Fruit fly (Drosophila melanogaster) whole organism, adult: ENCODE data around the gene Glys.

ENCODE experiments used
- CG11617 ChIP-seq: fragments of 200-800 bp; sonication (Bioruptor generic); optimal IDR thresholded peaks from 2 replicates; lab custom pipeline; 2017; ENCODE audit warnings: mild to moderate bottlenecking, missing biosample characterization, missing genetic modification reagents, missing genetic modification characterization
- CG12768 ChIP-seq: fragments of 200-800 bp; sonication (Bioruptor generic); optimal IDR thresholded peaks from 2 replicates; lab custom pipeline; 2017; ENCODE audit warnings: missing biosample characterization, missing genetic modification characterization, mild to moderate bottlenecking, moderate library complexity, missing genetic modification reagents
- CG14711 ChIP-seq: fragments of 200-800 bp; sonication (Bioruptor generic); optimal IDR thresholded peaks from 2 replicates; lab custom pipeline; 2018; ENCODE audit warnings: missing biosample characterization, mild to moderate bottlenecking, missing genetic modification characterization, moderate library complexity
- CG1620 ChIP-seq: fragments of 200-800 bp; sonication (Bioruptor generic); optimal IDR thresholded peaks from 2 replicates; lab custom pipeline; 2016; ENCODE audit warnings: missing biosample characterization, missing genetic modification characterization
- CG33017 ChIP-seq: fragments of 200-800 bp; sonication (Bioruptor generic); optimal IDR thresholded peaks from 2 replicates; lab custom pipeline; 2018; ENCODE audit warnings: missing biosample characterization, mild to moderate bottlenecking, missing genetic modification characterization, moderate library complexity
- CG5204 ChIP-seq: fragments of 200-800 bp; sonication (Bioruptor generic); optimal IDR thresholded peaks from 2 replicates; lab custom pipeline; 2016; ENCODE audit warnings: missing biosample characterization, missing genetic modification characterization
- CG7045 ChIP-seq: fragments of 200-800 bp; sonication (Bioruptor generic); optimal IDR thresholded peaks from 2 replicates; lab custom pipeline; 2017; ENCODE audit warnings: missing biosample characterization, mild to moderate bottlenecking, missing genetic modification characterization
- CG7101 ChIP-seq: fragments of 200-800 bp; sonication (Bioruptor generic); optimal IDR thresholded peaks from 2 replicates; lab custom pipeline; 2018; ENCODE audit warnings: missing biosample characterization, mild to moderate bottlenecking, missing genetic modification characterization, moderate library complexity
- Clk ChIP-seq: fragments of 200-800 bp; sonication (Bioruptor generic); optimal IDR thresholded peaks from 2 replicates; lab custom pipeline; 2017; ENCODE audit warnings: missing biosample characterization, missing genetic modification characterization
- Crg-1 ChIP-seq: fragments of 200-800 bp; sonication (Bioruptor generic); optimal IDR thresholded peaks from 2 replicates; lab custom pipeline; 2016; ENCODE audit warnings: missing biosample characterization, missing genetic modification characterization
- Hr96 ChIP-seq: fragments of 200-800 bp; sonication (Bioruptor generic); optimal IDR thresholded peaks from 2 replicates; lab custom pipeline; 2016; ENCODE audit warnings: missing biosample characterization, missing genetic modification characterization
- Mnt ChIP-seq: fragments of 200-800 bp; sonication (Bioruptor generic); optimal IDR thresholded peaks from 2 replicates; lab custom pipeline; 2016; ENCODE audit warnings: missing biosample characterization, mild to moderate bottlenecking, missing genetic modification characterization
- bab1 ChIP-seq: fragments of 200-800 bp; sonication (Bioruptor generic); optimal IDR thresholded peaks from 3 replicates; lab custom pipeline; 2019; ENCODE audit warnings: missing biosample characterization, mild to moderate bottlenecking, missing genetic modification characterization, moderate library complexity
- cic ChIP-seq: fragments of 200-800 bp; sonication (Bioruptor generic); optimal IDR thresholded peaks from 2 replicates; lab custom pipeline; 2017; ENCODE audit warnings: missing biosample characterization, mild to moderate bottlenecking, missing genetic modification characterization, moderate library complexity
- cnc ChIP-seq, 2 experiments: fragments of >200 bp; optimal IDR thresholded peaks; 2 replicates each; lab custom pipeline; 2017
- kay ChIP-seq: fragments of 200-800 bp; sonication (Bioruptor generic); peaks from one replicate; lab custom pipeline; 2016; ENCODE audit warnings: missing biosample characterization, missing genetic modification characterization, borderline replicate concordance
- ovo ChIP-seq: fragments of 200-800 bp; sonication (Bioruptor generic); optimal IDR thresholded peaks from 2 replicates; lab custom pipeline; 2016; ENCODE audit warnings: missing biosample characterization, missing genetic modification characterization
- pad ChIP-seq: fragments of 200-800 bp; sonication (Bioruptor generic); optimal IDR thresholded peaks from 3 replicates; lab custom pipeline; 2017; ENCODE audit warnings: missing biosample characterization, missing genetic modification characterization, mild to moderate bottlenecking, moderate library complexity, missing genetic modification reagents
- tj ChIP-seq: fragments of 200-800 bp; sonication (Bioruptor generic); optimal IDR thresholded peaks from 3 replicates; lab custom pipeline; 2017; ENCODE audit warnings: missing biosample characterization, mild to moderate bottlenecking, missing genetic modification characterization, moderate library complexity
- toe ChIP-seq: fragments of 200-800 bp; sonication (Bioruptor generic); optimal IDR thresholded peaks from 2 replicates; lab custom pipeline; 2016; ENCODE audit warnings: missing biosample characterization, missing genetic modification characterization

Glys gene

dm6 chr3R:15148562-15148961 is 1.2 kb upstream of the Glys start:
- TF ChIP-seq tj (no peak), kay (GFP tag; lab: Kevin White, UChicago) (no peak), bab1 (GFP tag; lab: Kevin White, UChicago) (no peak), ovo (GFP tag; lab: Kevin White, UChicago) (no peak), toe (no peak), CG7101 (no peak), CG11617 (GFP tag; lab: Kevin White, UChicago) (no peak), CG5204 (GFP tag; lab: Kevin White, UChicago) (no peak), CG1620 (GFP tag; lab: Kevin White, UChicago) (no peak), cnc (optimal IDR thresholded peaks at IDR 0.05; lab: Kevin White, UChicago) (no peak), cic (GFP tag; lab: Kevin White, UChicago) (no peak), Crg-1 (GFP tag; lab: Kevin White, UChicago) (no peak), CG14711 (no peak), Clk (GFP tag; lab: Kevin White, UChicago) (no peak), CG7045 (GFP tag; lab: Kevin White, UChicago) (no peak), Hr96 (no peak), CG33017 (tag; lab: Kevin White, UChicago) (no peak), pad (no peak), CG12768 (no peak), Mnt (GFP tag; lab: Kevin White, UChicago) (no peak)

- TF ChIP-seq kay (GFP tag; lab: Kevin White, UChicago) (peak; percentile 30), bab1 (GFP tag; lab: Kevin White, UChicago) (no peak)
These were observed 627 bp upstream of the Glys start for dm6 chr3R:15147872-15148444.

DNA sequence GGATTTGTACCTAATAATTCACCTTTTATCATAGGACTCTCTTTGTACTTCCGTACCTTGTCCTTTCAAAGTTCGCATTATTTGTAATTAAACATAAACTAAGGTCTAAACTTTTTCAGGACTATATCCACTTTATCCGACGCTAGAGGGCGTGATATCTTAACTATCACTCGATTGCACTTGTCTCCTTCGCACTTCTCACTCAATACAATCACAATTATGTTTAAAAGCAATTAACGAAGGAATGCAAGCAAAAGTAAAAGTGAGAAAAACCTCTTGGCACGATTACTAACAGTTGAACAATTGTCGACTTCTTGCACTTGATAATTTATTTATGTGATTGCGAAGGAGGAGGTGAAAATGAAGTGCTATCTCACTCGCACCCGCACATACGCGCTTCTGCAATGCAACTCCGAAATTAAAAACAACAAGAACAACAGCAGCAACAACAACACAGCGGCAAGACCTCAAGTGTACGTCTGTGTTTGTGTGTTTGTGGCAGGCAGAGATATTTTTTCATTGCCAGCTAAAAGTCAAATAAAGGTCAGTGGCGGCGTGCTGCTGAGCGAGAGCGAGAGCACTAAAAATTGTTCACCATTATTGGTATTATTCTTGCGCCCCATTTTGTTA is 808 bp downstream of the Glys start:
- TF ChIP-seq kay (GFP tag; lab: Kevin White, UChicago) = peak; percentile 88
- no peak for TF ChIP-seq CG1620 (GFP tag; lab: Kevin White, UChicago)

DNA sequence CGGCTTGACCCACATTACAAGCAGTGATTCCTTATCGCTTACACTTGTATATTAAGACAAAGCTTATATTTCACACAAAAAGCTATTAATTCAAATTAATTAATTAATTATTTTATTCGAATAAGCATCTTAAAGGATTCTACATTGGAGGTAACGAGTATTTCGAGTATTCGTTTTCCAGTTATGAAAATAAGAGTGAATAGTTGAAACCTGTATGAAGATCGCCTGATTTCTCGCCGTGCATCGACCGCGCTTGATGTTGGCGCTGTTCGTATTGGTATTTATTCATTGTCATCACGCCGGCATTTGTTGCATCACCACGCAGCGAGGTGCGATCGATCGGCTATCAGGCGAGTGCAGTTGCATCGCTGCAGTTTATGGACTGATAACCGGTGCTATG is 1.8 kb downstream of the Glys start:
- TF ChIP-seq toe (peak; percentile 45), CG33017 (tag; lab: Kevin White, UChicago) (peak; percentile 78), CG11617 (GFP tag; lab: Kevin White, UChicago) (peak; percentile 68), CG12768 (peak; percentile 50), cnc (optimal IDR thresholded peaks at IDR 0.05; lab: Kevin White, UChicago) (peak in 1 of 2 experiments; percentile 20), CG5204 (GFP tag; lab: Kevin White, UChicago) (peak; percentile 68), ovo (GFP tag; lab: Kevin White, UChicago) (no peak), kay (GFP tag; lab: Kevin White, UChicago) (peak; percentile 80), Clk (GFP tag; lab: Kevin White, UChicago) (peak; percentile 3), CG7101 (peak; percentile 82), CG1620 (GFP tag; lab: Kevin White, UChicago) (peak; percentile 2), pad (no peak), Mnt (GFP tag; lab: Kevin White, UChicago) (peak; percentile 59), bab1 (GFP tag; lab: Kevin White, UChicago) (no peak), CG14711 (peak; percentile 63), Hr96 (peak; percentile 42), Crg-1 (GFP tag; lab: Kevin White, UChicago) (no peak), cic (GFP tag; lab: Kevin White, UChicago) (peak; percentile 60), tj (peak; percentile 41), CG7045 (GFP tag; lab: Kevin White, UChicago) (peak; percentile 43)

DNA sequence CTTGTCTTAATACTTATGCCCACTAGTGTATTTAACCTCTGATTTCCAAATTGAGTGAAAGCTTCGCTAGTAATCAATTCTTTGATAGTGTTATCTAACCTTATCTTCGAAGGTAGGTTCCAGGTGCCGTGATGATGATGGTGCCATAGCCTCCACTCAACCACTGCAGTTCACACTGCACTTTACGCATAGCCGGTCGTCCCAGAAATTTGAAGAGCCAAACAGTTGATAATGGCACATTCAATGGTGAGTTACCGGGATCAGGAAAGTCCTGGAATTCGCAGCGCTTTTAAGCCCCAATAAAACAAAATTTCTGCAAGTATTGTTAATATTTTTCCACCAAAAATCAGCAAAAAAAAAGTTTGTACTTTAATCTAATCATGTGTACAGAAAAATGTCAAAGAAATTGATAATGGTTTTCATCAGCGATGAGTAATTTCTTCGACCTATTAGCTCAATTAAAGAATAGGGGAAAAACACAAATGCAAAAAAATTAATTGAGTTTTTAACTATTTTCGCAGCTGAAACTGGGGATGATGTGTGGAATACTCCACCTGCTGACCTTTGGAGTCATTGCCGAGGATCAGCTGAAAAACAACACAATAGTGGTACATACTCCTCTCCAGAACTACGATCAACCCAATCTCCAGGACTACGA is 7.4 kb downstream of the Glys start, which contains the start of gene CG3987:
Gene CG3987, plus strand, starts transcription at position 143 of the 658 bp plus-strand sequence.
- no peak for TF ChIP-seq cic (GFP tag; lab: Kevin White, UChicago)
- no peak for TF ChIP-seq CG1620 (GFP tag; lab: Kevin White, UChicago)
- no peak for TF ChIP-seq CG33017 (tag; lab: Kevin White, UChicago)
- no peak for TF ChIP-seq CG14711
- TF ChIP-seq CG5204 (GFP tag; lab: Kevin White, UChicago) = peak; percentile 25
- no peak for TF ChIP-seq CG7045 (GFP tag; lab: Kevin White, UChicago)
- no peak for TF ChIP-seq Hr96
- TF ChIP-seq tj = no peak
- peak; percentile 30 for TF ChIP-seq Mnt (GFP tag; lab: Kevin White, UChicago)
- TF ChIP-seq CG7101 = no peak
- no peak for TF ChIP-seq Clk (GFP tag; lab: Kevin White, UChicago)
- TF ChIP-seq bab1 (GFP tag; lab: Kevin White, UChicago) = no peak

- TF ChIP-seq CG14711 = no peak
- no peak for TF ChIP-seq Crg-1 (GFP tag; lab: Kevin White, UChicago)
- no peak for TF ChIP-seq Clk (GFP tag; lab: Kevin White, UChicago)
- no peak for TF ChIP-seq cnc (optimal IDR thresholded peaks at IDR 0.05; lab: Kevin White, UChicago)
- peak; percentile 45 for TF ChIP-seq toe
- peak; percentile 42 for TF ChIP-seq Hr96
- TF ChIP-seq kay (GFP tag; lab: Kevin White, UChicago) = no peak
- TF ChIP-seq pad = no peak
- TF ChIP-seq CG7045 (GFP tag; lab: Kevin White, UChicago) = peak; percentile 21
- peak; percentile 39 for TF ChIP-seq CG7101
- TF ChIP-seq CG33017 (tag; lab: Kevin White, UChicago) = peak; percentile 37
- TF ChIP-seq CG1620 (GFP tag; lab: Kevin White, UChicago) = no peak
- peak; percentile 74 for TF ChIP-seq CG5204 (GFP tag; lab: Kevin White, UChicago)
- TF ChIP-seq ovo (GFP tag; lab: Kevin White, UChicago) = no peak
- no peak for TF ChIP-seq Mnt (GFP tag; lab: Kevin White, UChicago)
- TF ChIP-seq CG12768 = peak; percentile 15
- peak; percentile 47 for TF ChIP-seq cic (GFP tag; lab: Kevin White, UChicago)
- peak; percentile 80 for TF ChIP-seq CG11617 (GFP tag; lab: Kevin White, UChicago)
- no peak for TF ChIP-seq bab1 (GFP tag; lab: Kevin White, UChicago)
- TF ChIP-seq tj = peak; percentile 26
These were observed 8.1 kb downstream of the Glys start for dm6 chr3R:15139010-15139815.
